Worm (Caenorhabditis elegans) whole organism, L1 larva: ENCODE measurements around the gene parp-2.

ENCODE experiments used
- C16A3.4 ChIP-seq: fragments of 150-350 bp; optimal IDR thresholded peaks from 2 replicates; lab custom pipeline; 2014; ENCODE audit warnings: missing biosample characterization, missing genetic modification characterization
- C34B4.2 ChIP-seq: sonication (generic microtip); optimal IDR thresholded peaks from 2 replicates; lab custom pipeline; 2017; ENCODE audit warnings: mild to moderate bottlenecking, missing genetic modification characterization, missing compliant biosample characterization
- F16B12.6 ChIP-seq: fragments of 150-350 bp; optimal IDR thresholded peaks from 2 replicates; lab custom pipeline; 2014; ENCODE audit warnings: missing biosample characterization, missing genetic modification characterization
- aly-2 ChIP-seq: fragments of 150-350 bp; optimal IDR thresholded peaks from 2 replicates; lab custom pipeline; 2014; ENCODE audit warnings: missing biosample characterization, missing genetic modification characterization
- blmp-1 ChIP-seq: fragments of 150-350 bp; optimal IDR thresholded peaks from 2 replicates; lab custom pipeline; 2014; ENCODE audit warnings: missing biosample characterization, missing genetic modification characterization
- ceh-63 ChIP-seq: fragments of 200-800 bp; sonication (Bioruptor generic); optimal IDR thresholded peaks from 2 replicates; lab custom pipeline; 2018; ENCODE audit warnings: mild to moderate bottlenecking, missing genetic modification characterization, missing compliant biosample characterization
- ceh-82 ChIP-seq, 3 experiments: fragments of 150-350 bp in 1 of 3; sonication (generic microtip) in 2 of 3; optimal IDR thresholded peaks; 2 replicates each; lab custom pipeline; 2014 to 2017; ENCODE audit warnings: missing biosample characterization in 3 of 3, missing genetic modification characterization in 3 of 3
- ceh-90 ChIP-seq: sonication (generic microtip); optimal IDR thresholded peaks from 2 replicates; lab custom pipeline; 2016; ENCODE audit warnings: missing genetic modification characterization, missing compliant biosample characterization
- dpl-1 ChIP-seq, 3 experiments: fragments of 150-350 bp in 2 of 3; sonication (generic microtip) in 1 of 3; optimal IDR thresholded peaks; 2 replicates each; lab custom pipeline; 2014 to 2017; ENCODE audit warnings: missing biosample characterization in 3 of 3, missing genetic modification characterization in 3 of 3, missing genetic modification reagents in 3 of 3
- efl-1 ChIP-seq, 4 experiments: fragments of 150-350 bp; optimal IDR thresholded peaks in 3 of 4; peaks in 1 of 4; 1 replicate in 1 of 4; 2 replicates in 3 of 4; lab custom pipeline; 2014; ENCODE audit warnings: missing biosample characterization in 2 of 4, missing genetic modification characterization in 2 of 4, missing genetic modification reagents in 2 of 4
- elt-2 ChIP-seq: sonication (generic microtip); optimal IDR thresholded peaks from 2 replicates; lab custom pipeline; 2016; ENCODE audit warnings: missing genetic modification characterization, mild to moderate bottlenecking, inconsistent platforms, missing compliant biosample characterization, missing genetic modification reagents
- elt-3 ChIP-seq, 6 experiments: fragments of 150-350 bp in 1 of 6; sonication (generic microtip); optimal IDR thresholded peaks; 2 replicates each; lab custom pipeline; 2017 to 2018; ENCODE audit warnings: missing biosample characterization in 6 of 6, missing genetic modification characterization in 6 of 6, inconsistent platforms in 1 of 6
- ets-5 ChIP-seq: fragments of 200-800 bp; sonication (Bioruptor generic); IDR thresholded peaks from 2 replicates; pipeline ENCODE4 v1.3.6; 2022; ENCODE audit warnings: missing genetic modification characterization, missing compliant biosample characterization
- fkh-10 ChIP-seq: sonication (generic microtip); optimal IDR thresholded peaks from 2 replicates; lab custom pipeline; 2017; ENCODE audit warnings: missing biosample characterization, missing genetic modification reagents, missing genetic modification characterization
- fkh-4 ChIP-seq: sonication (generic microtip); optimal IDR thresholded peaks from 2 replicates; lab custom pipeline; 2016; ENCODE audit warnings: missing compliant biosample characterization, missing genetic modification characterization, borderline replicate concordance
- fkh-8 ChIP-seq: sonication (generic microtip); optimal IDR thresholded peaks from 2 replicates; lab custom pipeline; 2016; ENCODE audit warnings: mild to moderate bottlenecking, missing genetic modification characterization, missing compliant biosample characterization
- fos-1 ChIP-seq: fragments of 150-350 bp; optimal IDR thresholded peaks from 2 replicates; lab custom pipeline; 2014; ENCODE audit warnings: missing biosample characterization, missing genetic modification characterization
- grh-1 ChIP-seq: fragments of 200-800 bp; sonication (Bioruptor generic); IDR thresholded peaks from 2 replicates; pipeline ENCODE4 v1.3.6; 2022; ENCODE audit warnings: missing genetic modification reagents, missing genetic modification characterization, missing compliant biosample characterization
- hlh-4 ChIP-seq: sonication (generic microtip); optimal IDR thresholded peaks from 2 replicates; lab custom pipeline; 2016; ENCODE audit warnings: mild to moderate bottlenecking, missing genetic modification characterization, missing compliant biosample characterization
- irx-1 ChIP-seq: sonication (generic microtip); optimal IDR thresholded peaks from 2 replicates; lab custom pipeline; 2016; ENCODE audit warnings: missing genetic modification characterization, missing compliant biosample characterization
- isw-1 ChIP-seq: fragments of 200-800 bp; sonication (Bioruptor generic); IDR thresholded peaks from 2 replicates; pipeline ENCODE4 v1.3.6; 2022; ENCODE audit warnings: missing genetic modification characterization, missing compliant biosample characterization
- jun-1 ChIP-seq: fragments of 150-350 bp; optimal IDR thresholded peaks from 2 replicates; lab custom pipeline; 2014; ENCODE audit warnings: missing biosample characterization, missing genetic modification reagents, missing genetic modification characterization
- lin-14 ChIP-seq: fragments of 200-800 bp; sonication (Bioruptor generic); optimal IDR thresholded peaks from 2 replicates; lab custom pipeline; 2018; ENCODE audit warnings: mild to moderate bottlenecking, missing genetic modification characterization, moderate library complexity, missing compliant biosample characterization
- lin-35 ChIP-seq, 2 experiments: fragments of 150-350 bp; optimal IDR thresholded peaks; 2 replicates each; lab custom pipeline; 2014; ENCODE audit warnings: missing biosample characterization in 2 of 2, missing genetic modification characterization in 2 of 2, missing genetic modification reagents in 2 of 2
- mab-9 ChIP-seq: fragments of 200-800 bp; sonication (Bioruptor generic); IDR thresholded peaks from 2 replicates; pipeline ENCODE4 v1.3.6; 2022; ENCODE audit warnings: missing genetic modification reagents, missing genetic modification characterization, missing compliant biosample characterization
- mef-2 ChIP-seq: fragments of 150-350 bp; optimal IDR thresholded peaks from 2 replicates; lab custom pipeline; 2014; ENCODE audit warnings: missing biosample characterization, missing genetic modification characterization
- mep-1 ChIP-seq: fragments of 150-350 bp; optimal IDR thresholded peaks from 2 replicates; lab custom pipeline; 2014; ENCODE audit warnings: missing biosample characterization, missing genetic modification characterization
- nhr-11 ChIP-seq: fragments of 150-350 bp; optimal IDR thresholded peaks from 2 replicates; lab custom pipeline; 2014; ENCODE audit warnings: missing biosample characterization, missing genetic modification characterization
- nhr-12 ChIP-seq: sonication (generic microtip); optimal IDR thresholded peaks from 2 replicates; lab custom pipeline; 2017; ENCODE audit warnings: missing biosample characterization, missing genetic modification characterization
- nhr-19 ChIP-seq: fragments of 200-800 bp; sonication (Bioruptor generic); conservative IDR thresholded peaks from 2 replicates; pipeline ENCODE4 v1.3.6; 2022; ENCODE audit warnings: missing genetic modification characterization, missing compliant biosample characterization
- nhr-20 ChIP-seq: sonication (generic microtip); optimal IDR thresholded peaks from 2 replicates; lab custom pipeline; 2016; ENCODE audit warnings: mild to moderate bottlenecking, missing genetic modification characterization, missing compliant biosample characterization
- nhr-237 ChIP-seq: fragments of 150-350 bp; optimal IDR thresholded peaks from 2 replicates; lab custom pipeline; 2014; ENCODE audit warnings: missing biosample characterization, missing genetic modification characterization
- nhr-71 ChIP-seq: sonication (generic microtip); optimal IDR thresholded peaks from 2 replicates; lab custom pipeline; 2016; ENCODE audit warnings: mild to moderate bottlenecking, missing genetic modification characterization, moderate library complexity, missing compliant biosample characterization
- nhr-77 ChIP-seq: fragments of 150-350 bp; optimal IDR thresholded peaks from 2 replicates; lab custom pipeline; 2014; ENCODE audit warnings: missing biosample characterization, missing genetic modification characterization
- nhr-84 ChIP-seq: sonication (generic microtip); optimal IDR thresholded peaks from 2 replicates; lab custom pipeline; 2017; ENCODE audit warnings: missing biosample characterization, missing genetic modification characterization
- nhr-85 ChIP-seq: sonication (generic microtip); peaks from one replicate; lab custom pipeline; 2016; ENCODE audit warnings: missing genetic modification characterization, inconsistent platforms, missing compliant biosample characterization
- nhr-90 ChIP-seq: sonication (generic microtip); optimal IDR thresholded peaks from 2 replicates; lab custom pipeline; 2016; ENCODE audit warnings: mild to moderate bottlenecking, missing genetic modification characterization, missing compliant biosample characterization; ENCODE audit not compliant: poor library complexity
- pax-3 ChIP-seq: fragments of 200-800 bp; sonication (Bioruptor generic); optimal IDR thresholded peaks from 2 replicates; lab custom pipeline; 2018; ENCODE audit warnings: mild to moderate bottlenecking, missing genetic modification characterization, moderate library complexity, missing compliant biosample characterization
- pqm-1 ChIP-seq: sonication (generic microtip); optimal IDR thresholded peaks from 3 replicates; lab custom pipeline; 2017; ENCODE audit warnings: missing biosample characterization, missing genetic modification characterization
- rnt-1 ChIP-seq: sonication (generic microtip); optimal IDR thresholded peaks from 2 replicates; lab custom pipeline; 2016; ENCODE audit warnings: mild to moderate bottlenecking, missing genetic modification characterization, moderate library complexity, missing compliant biosample characterization
- snpc-4 ChIP-seq: fragments of 150-350 bp; optimal IDR thresholded peaks from 2 replicates; lab custom pipeline; 2014; ENCODE audit warnings: missing biosample characterization, missing genetic modification characterization
- snu-23 ChIP-seq: sonication (generic microtip); optimal IDR thresholded peaks from 2 replicates; lab custom pipeline; 2016; ENCODE audit warnings: missing genetic modification characterization, missing compliant biosample characterization
- swsn-7 ChIP-seq: sonication (generic microtip); optimal IDR thresholded peaks from 2 replicates; lab custom pipeline; 2016; ENCODE audit warnings: missing genetic modification characterization, missing compliant biosample characterization
- tbx-2 ChIP-seq: sonication (generic microtip); optimal IDR thresholded peaks from 2 replicates; lab custom pipeline; 2016; ENCODE audit warnings: missing genetic modification characterization, missing compliant biosample characterization
- tlp-1 ChIP-seq: fragments of 150-350 bp; optimal IDR thresholded peaks from 2 replicates; lab custom pipeline; 2014; ENCODE audit warnings: missing biosample characterization, missing genetic modification characterization
- unc-130 ChIP-seq: fragments of 150-350 bp; optimal IDR thresholded peaks from 2 replicates; lab custom pipeline; 2017; ENCODE audit warnings: missing biosample characterization, missing genetic modification characterization, inconsistent platforms
- unc-62 ChIP-seq: fragments of 150-350 bp; optimal IDR thresholded peaks from 2 replicates; lab custom pipeline; 2014; ENCODE audit warnings: missing biosample characterization, missing genetic modification reagents, missing genetic modification characterization
- unc-98 ChIP-seq: fragments of 200-800 bp; sonication (Bioruptor generic); IDR thresholded peaks from 2 replicates; pipeline ENCODE4 v1.3.6; 2022; ENCODE audit warnings: missing genetic modification characterization, missing compliant biosample characterization
- vab-15 ChIP-seq: sonication (generic microtip); optimal IDR thresholded peaks from 2 replicates; lab custom pipeline; 2017; ENCODE audit warnings: missing genotype, mild to moderate bottlenecking, missing genetic modification characterization, missing compliant biosample characterization
- zag-1 ChIP-seq: fragments of 150-350 bp; optimal IDR thresholded peaks from 2 replicates; lab custom pipeline; 2014; ENCODE audit warnings: missing biosample characterization, missing genetic modification characterization
- ztf-11 ChIP-seq, 2 experiments: sonication (generic microtip); optimal IDR thresholded peaks; 2 replicates each; lab custom pipeline; 2016 to 2017; ENCODE audit warnings: missing genetic modification characterization in 2 of 2, missing biosample characterization in 1 of 2, missing compliant biosample characterization in 1 of 2

The parp-2 gene

DNA sequence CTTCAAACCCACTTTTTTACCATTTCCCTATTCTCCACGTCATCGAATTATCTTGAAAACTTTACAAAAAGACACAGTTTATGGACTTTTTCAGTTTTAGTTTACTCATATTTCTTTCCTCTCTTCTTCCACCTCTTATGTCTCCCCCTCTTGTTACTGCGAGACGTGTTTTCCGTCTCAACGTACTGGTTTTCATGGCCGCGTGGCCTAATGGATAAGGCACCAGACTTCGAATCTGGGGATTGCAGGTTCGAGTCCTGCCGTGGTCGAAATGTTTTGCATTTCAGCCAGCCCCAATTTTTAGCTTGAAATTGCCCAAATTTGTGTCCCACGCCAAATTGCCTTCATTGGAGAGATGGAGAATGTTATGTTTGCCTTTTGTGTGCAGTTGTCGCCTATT is 26.8 kb upstream of the parp-2 start (continued):
- TF ChIP-seq elt-2 (tag; lab: Kevin White, UChicago) (no peak), nhr-77 (tag; lab: Kevin White, UChicago) (peak; percentile 17), ceh-63 (GFP tag; lab: Kevin White, UChicago) (no peak), C16A3.4 (peak; percentile 61), unc-62 (GFP tag; lab: Kevin White, UChicago) (no peak), nhr-85 (tag; lab: Kevin White, UChicago) (peak; percentile 86), isw-1 (GFP tag; lab: Robert Waterston, UW) (no peak), elt-3 (tag; optimal IDR thresholded peaks at IDR 0.05; lab: Kevin White, UChicago) (peak in 1 of 6 experiments; percentile 17), jun-1 (tag; lab: Kevin White, UChicago) (peak; percentile 6), rnt-1 (tag; lab: Kevin White, UChicago) (peak; percentile 56), pqm-1 (tag; lab: Kevin White, UChicago) (no peak), ceh-82 (tag; optimal IDR thresholded peaks at IDR 0.05; lab: Kevin White, UChicago) (peak in 1 of 3 experiments; percentile 12), ets-5 (GFP tag; lab: Robert Waterston, UW) (no peak), lin-35 (GFP tag; optimal IDR thresholded peaks at IDR 0.05; lab: Kevin White, UChicago) (peak; percentile 11 to 54), aly-2 (tag; lab: Kevin White, UChicago) (no peak), ceh-90 (no peak), F16B12.6 (no peak), pax-3 (tag; lab: Kevin White, UChicago) (no peak), nhr-90 (tag; lab: Kevin White, UChicago) (no peak), zag-1 (tag; lab: Kevin White, UChicago) (no peak), irx-1 (no peak), fos-1 (tag; lab: Kevin White, UChicago) (no peak), mep-1 (tag; lab: Kevin White, UChicago) (peak; percentile 36), snpc-4 (no peak), grh-1 (GFP tag; lab: Robert Waterston, UW) (no peak), nhr-237 (tag; lab: Kevin White, UChicago) (no peak), fkh-8 (tag; lab: Kevin White, UChicago) (peak; percentile 54), efl-1 (optimal IDR thresholded peaks at IDR 0.05; lab: Kevin White, UChicago) (peak; percentile 21 to 28), efl-1 (GFP tag; optimal IDR thresholded peaks at IDR 0.05 in 1 of 2; lab: Kevin White, UChicago) (peak; percentile 4 to 95), fkh-10 (GFP tag; lab: Kevin White, UChicago) (no peak), vab-15 (no peak), tbx-2 (no peak)

- TF ChIP-seq nhr-12 (tag; lab: Kevin White, UChicago) (no peak), nhr-90 (tag; lab: Kevin White, UChicago) (peak; percentile 51), fkh-4 (tag; lab: Kevin White, UChicago) (no peak), nhr-84 (tag; lab: Kevin White, UChicago) (no peak), elt-2 (tag; lab: Kevin White, UChicago) (no peak), swsn-7 (tag; lab: Kevin White, UChicago) (peak; percentile 6), C16A3.4 (no peak), tlp-1 (tag; lab: Kevin White, UChicago) (no peak), nhr-71 (tag; lab: Kevin White, UChicago) (peak; percentile 25), lin-14 (GFP tag; lab: Kevin White, UChicago) (peak; percentile 67), lin-35 (GFP tag; optimal IDR thresholded peaks at IDR 0.05; lab: Kevin White, UChicago) (peak in 1 of 2 experiments; percentile 24), C34B4.2 (tag; lab: Kevin White, UChicago) (no peak), nhr-19 (0 out of 2 replicates have a peak, but pooled peaks have one; percentile 12), snpc-4 (no peak), nhr-11 (tag; lab: Kevin White, UChicago) (no peak), blmp-1 (peak; percentile 54), nhr-20 (tag; lab: Kevin White, UChicago) (peak; percentile 72), efl-1 (optimal IDR thresholded peaks at IDR 0.05; lab: Kevin White, UChicago) (no peak), efl-1 (GFP tag; optimal IDR thresholded peaks at IDR 0.05 in 1 of 2; lab: Kevin White, UChicago) (peak in 1 of 2 experiments; percentile 59), unc-130 (tag; lab: Kevin White, UChicago) (no peak), unc-98 (no peak), mab-9 (GFP tag; lab: Robert Waterston, UW) (no peak), hlh-4 (no peak), elt-3 (tag; optimal IDR thresholded peaks at IDR 0.05; lab: Kevin White, UChicago) (peak in 1 of 6 experiments; percentile 52), dpl-1 (GFP tag; optimal IDR thresholded peaks at IDR 0.05; lab: Kevin White, UChicago) (no peak), mef-2 (tag; lab: Kevin White, UChicago) (no peak), grh-1 (GFP tag; lab: Robert Waterston, UW) (peak; percentile 47; the same call in 1 of the 2 replicates), snu-23 (GFP tag; lab: Kevin White, UChicago) (peak; percentile 71), mep-1 (tag; lab: Kevin White, UChicago) (peak; percentile 2), ztf-11 (tag; optimal IDR thresholded peaks at IDR 0.05; lab: Kevin White, UChicago) (no peak), nhr-85 (tag; lab: Kevin White, UChicago) (peak; percentile 80)
These were observed 19.4 kb upstream of the parp-2 start for ce11 chrII:9573412-9573811.
